Fruit fly (Drosophila melanogaster) whole organism, embryonic: ENCODE data around the gene bor.
A peak's percentile ranks its signal among the peaks of the same experiment; 100 is the strongest.

ENCODE experiments used
- CG10543 ChIP-seq: fragments of 200-800 bp; sonication (Bioruptor generic); optimal IDR thresholded peaks from 3 replicates; lab custom pipeline; 2017; ENCODE audit warnings: missing biosample characterization, mild to moderate bottlenecking, missing genetic modification characterization, moderate library complexity
- CG10654 ChIP-seq: fragments of 200-800 bp; sonication (Bioruptor generic); optimal IDR thresholded peaks from 2 replicates; lab custom pipeline; 2016; ENCODE audit warnings: missing biosample characterization, missing genetic modification characterization
- CG11504 ChIP-seq: fragments of 200-800 bp; sonication (Bioruptor generic); optimal IDR thresholded peaks from 3 replicates; lab custom pipeline; 2019; ENCODE audit warnings: missing biosample characterization, mild to moderate bottlenecking, missing genetic modification characterization, moderate library complexity
- CG15601 ChIP-seq: fragments of 200-800 bp; sonication (Bioruptor generic); optimal IDR thresholded peaks from 3 replicates; lab custom pipeline; 2019; ENCODE audit warnings: missing biosample characterization, mild to moderate bottlenecking, missing genetic modification characterization, moderate library complexity
- CG1602 ChIP-seq: fragments of 200-800 bp; sonication (Bioruptor generic); optimal IDR thresholded peaks from 3 replicates; lab custom pipeline; 2016; ENCODE audit warnings: missing biosample characterization, missing genetic modification characterization
- CG17328 ChIP-seq: fragments of 200-800 bp; sonication (Bioruptor generic); IDR thresholded peaks from 2 replicates; pipeline ENCODE4 v1.3.6; 2022; ENCODE audit warnings: missing biosample characterization, missing genetic modification characterization
- CG1832 ChIP-seq: fragments of 200-800 bp; sonication (Bioruptor generic); optimal IDR thresholded peaks from 2 replicates; lab custom pipeline; 2017; ENCODE audit warnings: missing biosample characterization, mild to moderate bottlenecking, missing genetic modification characterization, inconsistent platforms
- CG18599 ChIP-seq: fragments of 200-800 bp; sonication (Bioruptor generic); optimal IDR thresholded peaks from 3 replicates; lab custom pipeline; 2017; ENCODE audit warnings: missing biosample characterization, missing genetic modification characterization, mild to moderate bottlenecking, moderate library complexity, missing genetic modification reagents
- CG18764 ChIP-seq: fragments of 200-800 bp; sonication (Bioruptor generic); optimal IDR thresholded peaks from 3 replicates; lab custom pipeline; 2016; ENCODE audit warnings: missing biosample characterization, missing genetic modification characterization
- CG2116 ChIP-seq: fragments of 200-800 bp; sonication (Bioruptor generic); optimal IDR thresholded peaks from 3 replicates; lab custom pipeline; 2018; ENCODE audit warnings: missing biosample characterization, mild to moderate bottlenecking, missing genetic modification characterization
- CG33213 ChIP-seq: fragments of 200-800 bp; sonication (Bioruptor generic); optimal IDR thresholded peaks from 3 replicates; lab custom pipeline; 2016; ENCODE audit warnings: missing biosample characterization, missing genetic modification characterization
- CG34224 ChIP-seq: fragments of 200-800 bp; sonication (Bioruptor generic); IDR thresholded peaks from 3 replicates; pipeline ENCODE4 v1.3.6; 2022; ENCODE audit warnings: missing biosample characterization, missing genetic modification characterization; ENCODE audit not compliant: partially characterized antibody
- CG34376 ChIP-seq: fragments of 200-800 bp; sonication (Bioruptor generic); optimal IDR thresholded peaks from 2 replicates; lab custom pipeline; 2018; ENCODE audit warnings: missing biosample characterization, mild to moderate bottlenecking, missing genetic modification characterization
- CG34422 ChIP-seq: fragments of 200-800 bp; sonication (Bioruptor generic); IDR thresholded peaks from 3 replicates; pipeline ENCODE4 v1.3.6; 2022; ENCODE audit warnings: missing biosample characterization, missing genetic modification characterization
- CG4820 ChIP-seq: fragments of 200-800 bp; sonication (Bioruptor generic); optimal IDR thresholded peaks from 3 replicates; lab custom pipeline; 2016; ENCODE audit warnings: missing biosample characterization, missing genetic modification characterization
- CG5180 ChIP-seq: fragments of 200-800 bp; sonication (Bioruptor generic); optimal IDR thresholded peaks from 3 replicates; lab custom pipeline; 2017; ENCODE audit warnings: missing biosample characterization, missing genetic modification characterization, mild to moderate bottlenecking, moderate library complexity, missing genetic modification reagents
- CG6683 ChIP-seq: fragments of 200-800 bp; sonication (Bioruptor generic); optimal IDR thresholded peaks from 2 replicates; lab custom pipeline; 2017; ENCODE audit warnings: missing biosample characterization, mild to moderate bottlenecking, missing genetic modification characterization, missing genetic modification reagents
- CG6689 ChIP-seq: fragments of 200-800 bp; sonication (Bioruptor generic); IDR thresholded peaks from 2 replicates; pipeline ENCODE4 v1.3.6; 2022; ENCODE audit warnings: missing biosample characterization, missing genetic modification characterization
- CG7839 ChIP-seq: fragments of 200-800 bp; sonication (Bioruptor generic); optimal IDR thresholded peaks from 3 replicates; lab custom pipeline; 2018; ENCODE audit warnings: missing biosample characterization, mild to moderate bottlenecking, missing genetic modification characterization, moderate library complexity
- CG8765 ChIP-seq: fragments of 200-800 bp; sonication (Bioruptor generic); IDR thresholded peaks from 2 replicates; pipeline ENCODE4 v1.3.6; 2022; ENCODE audit warnings: missing biosample characterization, missing genetic modification characterization
- CG9727 ChIP-seq: fragments of 200-800 bp; sonication (Bioruptor generic); optimal IDR thresholded peaks from 3 replicates; lab custom pipeline; 2017; ENCODE audit warnings: missing biosample characterization, mild to moderate bottlenecking, missing genetic modification characterization
- D ChIP-seq, 2 experiments: fragments of 200-800 bp in 1 of 2; fragments of >200 bp in 1 of 2; sonication (Bioruptor generic) in 1 of 2; optimal IDR thresholded peaks; 2 replicates in 1 of 2; 3 replicates in 1 of 2; lab custom pipeline; 2017; ENCODE audit warnings: mild to moderate bottlenecking in 1 of 2, missing biosample characterization in 1 of 2, missing genetic modification characterization in 1 of 2, missing genetic modification reagents in 1 of 2
- Dip3 ChIP-seq: fragments of 200-800 bp; sonication (Bioruptor generic); optimal IDR thresholded peaks from 3 replicates; lab custom pipeline; 2016; ENCODE audit warnings: missing biosample characterization, missing genetic modification characterization
- Dp ChIP-seq: fragments of 200-800 bp; sonication (Bioruptor generic); optimal IDR thresholded peaks from 2 replicates; lab custom pipeline; 2018; ENCODE audit warnings: missing biosample characterization, mild to moderate bottlenecking, missing genetic modification characterization, moderate library complexity
- Gsc ChIP-seq: fragments of 200-800 bp; sonication (Bioruptor generic); IDR thresholded peaks from 2 replicates; pipeline ENCODE4 v1.3.6; 2022; ENCODE audit warnings: missing biosample characterization, missing genetic modification characterization
- Hr3 ChIP-seq: fragments of 200-800 bp; sonication (Bioruptor generic); optimal IDR thresholded peaks from 3 replicates; lab custom pipeline; 2016; ENCODE audit warnings: missing biosample characterization, missing genetic modification characterization
- Max ChIP-seq: fragments of 200-800 bp; sonication (Bioruptor generic); optimal IDR thresholded peaks from 2 replicates; lab custom pipeline; 2016; ENCODE audit warnings: missing biosample characterization, mild to moderate bottlenecking, missing genetic modification characterization
- Med ChIP-seq: fragments of 200-800 bp; sonication (Bioruptor generic); peaks from one replicate; lab custom pipeline; 2016; ENCODE audit warnings: missing biosample characterization, missing genetic modification characterization, mild to moderate bottlenecking, inconsistent platforms, moderate library complexity
- ash1 ChIP-seq: fragments of 200-800 bp; sonication (Bioruptor generic); optimal IDR thresholded peaks from 2 replicates; lab custom pipeline; 2018; ENCODE audit warnings: missing biosample characterization, mild to moderate bottlenecking, missing genetic modification characterization
- da ChIP-seq: fragments of 200-800 bp; sonication (Bioruptor generic); optimal IDR thresholded peaks from 2 replicates; lab custom pipeline; 2016; ENCODE audit warnings: missing biosample characterization, missing genetic modification characterization
- danr ChIP-seq: fragments of 200-800 bp; sonication (Bioruptor generic); IDR thresholded peaks from 2 replicates; pipeline ENCODE4 v1.3.6; 2022; ENCODE audit warnings: missing biosample characterization, missing genetic modification characterization
- dmrt99B ChIP-seq: fragments of 200-800 bp; sonication (Bioruptor generic); optimal IDR thresholded peaks from 2 replicates; lab custom pipeline; 2018; ENCODE audit warnings: missing biosample characterization, mild to moderate bottlenecking, missing genetic modification characterization, moderate library complexity
- dpn ChIP-seq, 2 experiments: fragments of 200-800 bp; sonication (Bioruptor generic); optimal IDR thresholded peaks; 3 replicates each; lab custom pipeline; 2016; ENCODE audit warnings: missing biosample characterization in 2 of 2, missing genetic modification characterization in 2 of 2
- eve ChIP-seq, 2 experiments: fragments of >200 bp; optimal IDR thresholded peaks; 2 replicates each; lab custom pipeline; 2017; ENCODE audit warnings: missing biosample characterization in 2 of 2, missing genetic modification characterization in 2 of 2
- jumu ChIP-seq: fragments of 200-800 bp; sonication (Bioruptor generic); optimal IDR thresholded peaks from 3 replicates; lab custom pipeline; 2016; ENCODE audit warnings: missing biosample characterization, missing genetic modification characterization
- kni ChIP-seq: fragments of 200-800 bp; sonication (Bioruptor generic); optimal IDR thresholded peaks from 3 replicates; lab custom pipeline; 2017; ENCODE audit warnings: mild to moderate bottlenecking, missing biosample characterization, missing genetic modification reagents, missing genetic modification characterization
- peb ChIP-seq: fragments of 200-800 bp; sonication (Bioruptor generic); IDR thresholded peaks from 2 replicates; pipeline ENCODE4 v1.3.6; 2022; ENCODE audit warnings: missing biosample characterization, missing genetic modification characterization
- pros ChIP-seq: fragments of 200-800 bp; sonication (Bioruptor generic); optimal IDR thresholded peaks from 3 replicates; lab custom pipeline; 2019; ENCODE audit warnings: missing biosample characterization, mild to moderate bottlenecking, missing genetic modification characterization, moderate library complexity
- shn ChIP-seq: fragments of 200-800 bp; sonication (Bioruptor generic); optimal IDR thresholded peaks from 3 replicates; lab custom pipeline; 2016; ENCODE audit warnings: missing biosample characterization, missing genetic modification characterization
- sqz ChIP-seq: fragments of 200-800 bp; sonication (Bioruptor generic); optimal IDR thresholded peaks from 3 replicates; lab custom pipeline; 2018; ENCODE audit warnings: missing biosample characterization, mild to moderate bottlenecking, missing genetic modification characterization
- stwl ChIP-seq: fragments of 200-800 bp; sonication (Bioruptor generic); optimal IDR thresholded peaks from 3 replicates; lab custom pipeline; 2018; ENCODE audit warnings: missing biosample characterization, mild to moderate bottlenecking, missing genetic modification characterization, moderate library complexity
- trem ChIP-seq: fragments of 200-800 bp; optimal IDR thresholded peaks from 3 replicates; lab custom pipeline; 2019; ENCODE audit warnings: missing biosample characterization, mild to moderate bottlenecking, missing genetic modification characterization, moderate library complexity
- ttk ChIP-seq: fragments of 200-800 bp; sonication (Bioruptor generic); IDR thresholded peaks from 2 replicates; pipeline ENCODE4 v2.1.2; 2022; ENCODE audit warnings: missing biosample characterization, missing genetic modification characterization
- wek ChIP-seq: fragments of 200-800 bp; sonication (Bioruptor generic); optimal IDR thresholded peaks from 3 replicates; lab custom pipeline; 2018; ENCODE audit warnings: missing biosample characterization, mild to moderate bottlenecking, missing genetic modification characterization, moderate library complexity
- zen ChIP-seq: fragments of 200-800 bp; sonication (Bioruptor generic); optimal IDR thresholded peaks from 3 replicates; lab custom pipeline; 2018; ENCODE audit warnings: missing biosample characterization, mild to moderate bottlenecking, missing genetic modification characterization, moderate library complexity
- zf30C ChIP-seq: fragments of 200-800 bp; sonication (Bioruptor generic); optimal IDR thresholded peaks from 3 replicates; lab custom pipeline; 2018; ENCODE audit warnings: missing biosample characterization, mild to moderate bottlenecking, missing genetic modification characterization

Gene bor

DNA sequence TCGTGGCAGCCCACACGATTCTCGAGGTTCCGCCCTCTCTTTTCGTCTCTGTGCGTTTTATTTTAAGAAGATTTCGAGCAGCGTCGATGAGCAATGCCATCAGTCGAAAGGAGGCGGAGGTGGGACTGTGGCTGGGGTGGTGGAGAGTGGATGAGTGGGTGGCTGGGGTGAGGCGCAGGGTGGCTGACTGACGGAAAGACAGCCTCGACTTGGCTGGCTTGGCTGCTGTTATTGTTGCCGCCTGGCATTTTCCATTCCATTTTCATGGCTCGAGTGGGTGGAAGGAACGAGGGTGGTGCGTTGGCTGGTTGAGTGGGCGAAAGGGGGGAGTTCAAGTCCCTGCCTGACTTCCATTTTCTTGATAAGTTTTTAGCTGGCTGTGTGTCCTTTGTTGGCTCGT is 7.8 kb downstream of the bor start (continued):
- TF ChIP-seq CG7839 (tag; lab: Kevin White, UChicago) (no peak), CG1602 (no peak), Max (no peak), CG1832 (GFP tag; lab: Kevin White, UChicago) (no peak), Hr3 (no peak), CG6683 (no peak), CG6689 (GFP tag; lab: Robert Waterston, UW) (no peak), ash1 (peak; percentile 53)
- TF ChIP-seq, all 482 proteins: peak for 49

DNA sequence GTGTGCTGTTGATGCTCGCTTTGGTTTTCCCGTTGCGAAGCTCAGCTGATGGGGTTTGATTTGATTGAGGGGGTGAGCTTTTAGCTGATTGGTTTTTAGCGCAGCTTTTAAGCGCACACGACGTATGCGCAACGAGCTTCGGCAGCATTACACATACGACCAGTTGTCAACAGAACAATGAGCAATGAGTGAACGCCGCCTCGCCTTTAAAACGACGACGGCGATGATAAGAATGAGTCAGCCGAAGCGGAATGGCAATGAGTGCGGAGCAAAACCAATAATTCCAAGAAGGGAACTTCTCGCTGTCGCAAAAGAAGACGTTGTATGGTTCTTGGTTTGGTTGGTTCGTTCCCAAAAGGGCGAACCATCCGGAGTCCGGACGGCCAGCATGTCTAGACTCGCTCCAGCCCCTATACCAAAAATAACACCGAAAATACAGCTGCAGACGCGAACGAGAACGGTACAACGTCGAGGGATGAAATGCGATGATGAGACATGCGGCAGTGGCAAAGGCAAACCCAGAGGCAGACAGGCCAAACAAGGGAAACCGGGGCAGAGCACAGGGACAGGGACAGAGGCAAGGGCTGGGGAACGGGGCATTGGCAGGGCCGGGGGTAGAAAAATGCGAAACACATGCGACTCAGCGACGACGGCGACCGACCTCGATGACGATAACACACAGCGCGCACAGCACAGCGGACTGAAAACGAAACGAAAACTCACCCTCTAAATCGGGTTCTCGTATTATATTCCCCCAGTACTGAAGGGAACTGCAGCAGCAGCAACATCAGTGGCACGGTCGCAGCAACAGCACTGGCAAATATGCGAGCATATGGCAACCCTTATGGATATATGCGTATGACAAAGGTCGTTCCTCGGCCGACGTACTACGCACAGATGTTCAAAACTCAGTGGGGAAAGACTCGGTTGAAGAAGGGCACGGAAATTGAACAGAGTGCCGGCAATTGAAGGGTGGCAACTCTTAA is 9.0 kb downstream of the bor start:
- no peak for TF ChIP-seq CG9727 (GFP tag; lab: Kevin White, UChicago)
- TF ChIP-seq danr (GFP tag; lab: Robert Waterston, UW) = no peak
- TF ChIP-seq CG8765 (GFP tag; lab: Robert Waterston, UW) = no peak
- peak; percentile 70 for TF ChIP-seq CG5180 (GFP tag; lab: Kevin White, UChicago)
- TF ChIP-seq CG4820 = no peak
- peak; percentile 18 for TF ChIP-seq wek (GFP tag; lab: Kevin White, UChicago)
- peak; percentile 52 for TF ChIP-seq Med
- peak; percentile 97 for TF ChIP-seq stwl (tag; lab: Kevin White, UChicago)
- no peak for TF ChIP-seq CG34224 (GFP tag; lab: Robert Waterston, UW)
- TF ChIP-seq CG34422 (GFP tag; lab: Robert Waterston, UW) = no peak
- TF ChIP-seq zen = no peak
- TF ChIP-seq trem = peak; percentile 20
- TF ChIP-seq Dp (GFP tag; lab: Kevin White, UChicago) = no peak
- TF ChIP-seq ttk = no peak
- TF ChIP-seq dpn (GFP tag; optimal IDR thresholded peaks at IDR 0.05; lab: Kevin White, UChicago) = peak in 1 of 2 experiments; percentile 13
- peak; percentile 97 for TF ChIP-seq CG15601 (tag; lab: Kevin White, UChicago)
- peak; percentile 7 for TF ChIP-seq sqz (GFP tag; lab: Kevin White, UChicago)
- no peak for TF ChIP-seq CG33213
- no peak for TF ChIP-seq CG10654 (GFP tag; lab: Kevin White, UChicago)
- peak; percentile 68 for TF ChIP-seq D (optimal IDR thresholded peaks at IDR 0.05; lab: Kevin White, UChicago)
- TF ChIP-seq D (GFP tag; optimal IDR thresholded peaks at IDR 0.05; lab: Kevin White, UChicago) = no peak
- TF ChIP-seq jumu (GFP tag; lab: Kevin White, UChicago) = no peak
- TF ChIP-seq CG34376 = peak; percentile 52
- no peak for TF ChIP-seq peb (GFP tag; lab: Robert Waterston, UW)
- peak; percentile 44 for TF ChIP-seq CG18599
- no peak for TF ChIP-seq CG18764 (GFP tag; lab: Kevin White, UChicago)
- no peak for TF ChIP-seq CG17328 (GFP tag; lab: Robert Waterston, UW)
- peak; percentile 97 for TF ChIP-seq CG10543
- peak; percentile 94 for TF ChIP-seq kni (GFP tag; lab: Kevin White, UChicago)
- TF ChIP-seq CG11504 (tag; lab: Kevin White, UChicago) = peak; percentile 13
- TF ChIP-seq pros (GFP tag; lab: Kevin White, UChicago) = peak; percentile 99
- TF ChIP-seq da (GFP tag; lab: Kevin White, UChicago) = peak; percentile 14
- TF ChIP-seq CG2116 (GFP tag; lab: Kevin White, UChicago) = peak; percentile 40
- no peak for TF ChIP-seq zf30C (GFP tag; lab: Kevin White, UChicago)
- no peak for TF ChIP-seq CG6689 (GFP tag; lab: Robert Waterston, UW)
- TF ChIP-seq dmrt99B (tag; lab: Kevin White, UChicago) = peak; percentile 11
- TF ChIP-seq Gsc (GFP tag; lab: Robert Waterston, UW) = no peak
- peak; percentile 29 for TF ChIP-seq Dip3 (GFP tag; lab: Kevin White, UChicago)
- TF ChIP-seq shn (GFP tag; lab: Kevin White, UChicago) = no peak
- TF ChIP-seq eve (GFP tag; optimal IDR thresholded peaks at IDR 0.05; lab: Kevin White, UChicago) = no peak
